Worm (Caenorhabditis elegans) whole organism, late embryonic: ENCODE data around the gene rps-25.
A peak's percentile ranks its signal among the peaks of the same experiment; 100 is the strongest.

ENCODE experiments used
- K02D7.2 ChIP-seq: sonication (generic microtip); optimal IDR thresholded peaks from 2 replicates; lab custom pipeline; 2017; ENCODE audit warnings: mild to moderate bottlenecking, missing genetic modification characterization, missing compliant biosample characterization
- K09A11.1 ChIP-seq: sonication (generic microtip); optimal IDR thresholded peaks from 2 replicates; lab custom pipeline; 2017; ENCODE audit warnings: antibody characterized with exemption, mild to moderate bottlenecking, missing genetic modification characterization, missing compliant biosample characterization; ENCODE audit not compliant: insufficient read depth
- Y22D7AL.16 ChIP-seq: sonication (generic microtip); optimal IDR thresholded peaks from 2 replicates; lab custom pipeline; 2016; ENCODE audit warnings: missing genetic modification characterization, missing compliant biosample characterization
- ama-1 ChIP-seq: fragments of 150-350 bp; optimal IDR thresholded peaks from 2 replicates; lab custom pipeline; 2014
- ceh-14 ChIP-seq: sonication (generic microtip); optimal IDR thresholded peaks from 2 replicates; lab custom pipeline; 2016; ENCODE audit warnings: missing genotype, missing genetic modification characterization, missing compliant biosample characterization
- ceh-2 ChIP-seq: sonication (generic microtip); optimal IDR thresholded peaks from 2 replicates; lab custom pipeline; 2016; ENCODE audit warnings: missing genotype, missing genetic modification characterization, missing compliant biosample characterization
- ceh-34 ChIP-seq: sonication (generic microtip); optimal IDR thresholded peaks from 2 replicates; lab custom pipeline; 2016; ENCODE audit warnings: mild to moderate bottlenecking, missing genetic modification characterization, missing compliant biosample characterization
- ceh-48 ChIP-seq: sonication (generic microtip); optimal IDR thresholded peaks from 2 replicates; lab custom pipeline; 2016; ENCODE audit warnings: missing genetic modification characterization, inconsistent platforms, missing compliant biosample characterization
- ceh-9 ChIP-seq: sonication (generic microtip); optimal IDR thresholded peaks from 2 replicates; lab custom pipeline; 2016; ENCODE audit warnings: mild to moderate bottlenecking, missing genetic modification characterization, inconsistent platforms, missing compliant biosample characterization
- che-1 ChIP-seq: sonication (generic microtip); optimal IDR thresholded peaks from 2 replicates; lab custom pipeline; 2016; ENCODE audit warnings: mild to moderate bottlenecking, missing genetic modification characterization, missing compliant biosample characterization
- dve-1 ChIP-seq: sonication (generic microtip); optimal IDR thresholded peaks from 2 replicates; lab custom pipeline; 2017; ENCODE audit warnings: antibody characterized with exemption, mild to moderate bottlenecking, missing genetic modification characterization, missing compliant biosample characterization
- elt-2 ChIP-seq: sonication (generic microtip); optimal IDR thresholded peaks from 2 replicates; lab custom pipeline; 2016; ENCODE audit warnings: missing genetic modification reagents, missing genetic modification characterization, missing compliant biosample characterization
- elt-4 ChIP-seq: sonication (generic microtip); optimal IDR thresholded peaks from 2 replicates; lab custom pipeline; 2016; ENCODE audit warnings: missing genetic modification characterization, missing compliant biosample characterization
- eyg-1 ChIP-seq: sonication (generic microtip); optimal IDR thresholded peaks from 2 replicates; lab custom pipeline; 2016; ENCODE audit warnings: missing genotype, missing genetic modification characterization, missing compliant biosample characterization
- fax-1 ChIP-seq: sonication (generic microtip); optimal IDR thresholded peaks from 2 replicates; lab custom pipeline; 2016; ENCODE audit warnings: missing genotype, missing genetic modification characterization, missing compliant biosample characterization
- fkh-6 ChIP-seq: sonication (generic microtip); optimal IDR thresholded peaks from 2 replicates; lab custom pipeline; 2016; ENCODE audit warnings: missing genetic modification characterization, missing compliant biosample characterization
- gmeb-2 ChIP-seq: sonication (generic microtip); optimal IDR thresholded peaks from 2 replicates; lab custom pipeline; 2016; ENCODE audit warnings: missing genetic modification characterization, inconsistent platforms, missing compliant biosample characterization
- hlh-30 ChIP-seq: sonication (generic microtip); optimal IDR thresholded peaks from 2 replicates; lab custom pipeline; 2017; ENCODE audit warnings: antibody characterized with exemption, missing genetic modification characterization, missing compliant biosample characterization; ENCODE audit not compliant: insufficient read depth
- hlh-8 ChIP-seq: sonication (generic microtip); optimal IDR thresholded peaks from 2 replicates; lab custom pipeline; 2016; ENCODE audit warnings: missing genotype, missing genetic modification characterization, missing compliant biosample characterization
- madf-2 ChIP-seq: sonication (generic microtip); optimal IDR thresholded peaks from 2 replicates; lab custom pipeline; 2017; ENCODE audit warnings: missing genetic modification characterization, missing compliant biosample characterization
- nfya-1 ChIP-seq: sonication (generic microtip); optimal IDR thresholded peaks from 2 replicates; lab custom pipeline; 2017; ENCODE audit warnings: missing genetic modification characterization, mild to moderate bottlenecking, missing compliant biosample characterization, antibody characterized with exemption, moderate library complexity
- nhr-11 ChIP-seq: fragments of 150-350 bp; optimal IDR thresholded peaks from 2 replicates; lab custom pipeline; 2014; ENCODE audit warnings: missing biosample characterization, missing genetic modification characterization
- npax-4 ChIP-seq: sonication (generic microtip); optimal IDR thresholded peaks from 2 replicates; lab custom pipeline; 2016; ENCODE audit warnings: missing genetic modification characterization, missing compliant biosample characterization
- pat-9 ChIP-seq: fragments of 200-800 bp; sonication (Bioruptor generic); optimal IDR thresholded peaks from 2 replicates; lab custom pipeline; 2018; ENCODE audit warnings: mild to moderate bottlenecking, missing genetic modification characterization, moderate library complexity, missing compliant biosample characterization
- pha-4 ChIP-seq: fragments of 150-350 bp; optimal IDR thresholded peaks from 2 replicates; lab custom pipeline; 2018; ENCODE audit warnings: missing biosample characterization, missing genetic modification reagents, missing genetic modification characterization
- sdc-2 ChIP-seq: sonication (generic microtip); optimal IDR thresholded peaks from 2 replicates; lab custom pipeline; 2016; ENCODE audit warnings: missing genotype, missing genetic modification characterization, missing compliant biosample characterization
- sox-2 ChIP-seq: fragments of 200-800 bp; sonication (Bioruptor generic); IDR thresholded peaks from 2 replicates; pipeline ENCODE4 v1.3.6; 2022; ENCODE audit warnings: missing genetic modification reagents, missing genetic modification characterization, missing compliant biosample characterization
- sox-4 ChIP-seq: sonication (generic microtip); optimal IDR thresholded peaks from 2 replicates; lab custom pipeline; 2017; ENCODE audit warnings: mild to moderate bottlenecking, missing genetic modification characterization, inconsistent platforms, missing compliant biosample characterization
- tbx-2 ChIP-seq: sonication (generic microtip); optimal IDR thresholded peaks from 2 replicates; lab custom pipeline; 2016; ENCODE audit warnings: missing genetic modification characterization, missing compliant biosample characterization
- tbx-7 ChIP-seq: sonication (generic microtip); optimal IDR thresholded peaks from 2 replicates; lab custom pipeline; 2016; ENCODE audit warnings: missing genotype, missing genetic modification characterization, missing compliant biosample characterization
- ttx-3 ChIP-seq: sonication (generic microtip); optimal IDR thresholded peaks from 2 replicates; lab custom pipeline; 2016; ENCODE audit warnings: missing genetic modification reagents, missing genetic modification characterization, missing compliant biosample characterization
- unc-3 ChIP-seq, 2 experiments: fragments of 200-800 bp in 1 of 2; sonication (Bioruptor generic) in 1 of 2; sonication (generic microtip) in 1 of 2; conservative IDR thresholded peaks in 1 of 2; optimal IDR thresholded peaks in 1 of 2; 2 replicates each; pipeline versions ENCODE4 v1.3.6 to Lab custom; 2016 to 2022; ENCODE audit warnings: missing compliant biosample characterization in 2 of 2, missing genetic modification characterization in 2 of 2, missing genetic modification reagents in 1 of 2
- unc-42 ChIP-seq: sonication (generic microtip); optimal IDR thresholded peaks from 2 replicates; lab custom pipeline; 2016; ENCODE audit warnings: missing genotype, missing genetic modification characterization, missing compliant biosample characterization
- unc-86 ChIP-seq: sonication (generic microtip); optimal IDR thresholded peaks from 2 replicates; lab custom pipeline; 2016; ENCODE audit warnings: missing genetic modification characterization, missing compliant biosample characterization
- zip-5 ChIP-seq: sonication (generic microtip); optimal IDR thresholded peaks from 2 replicates; lab custom pipeline; 2016; ENCODE audit warnings: missing genetic modification characterization, missing compliant biosample characterization
- ztf-16 ChIP-seq: sonication (generic microtip); optimal IDR thresholded peaks from 2 replicates; lab custom pipeline; 2017; ENCODE audit warnings: missing genetic modification characterization, missing compliant biosample characterization

The rps-25 gene

DNA sequence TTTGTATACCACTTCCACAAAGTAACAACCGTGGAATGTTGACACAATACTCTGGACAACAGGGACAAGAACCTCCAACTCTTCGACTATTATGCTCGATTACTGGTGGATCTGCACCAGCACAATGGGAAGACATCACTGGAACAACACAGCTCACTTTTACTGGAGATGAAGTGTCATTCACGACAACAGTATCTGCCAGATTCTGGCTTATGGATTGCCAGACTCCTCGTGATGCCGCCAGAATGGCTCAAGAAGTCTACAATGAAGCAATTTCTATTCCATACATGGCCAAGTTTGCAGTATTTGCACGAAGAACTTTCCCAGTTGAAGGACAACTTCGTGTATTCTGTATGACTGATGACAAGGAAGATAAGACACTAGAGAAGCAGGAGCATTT lies 35.8 kb upstream of the rps-25 start:
- no peak for TF ChIP-seq fax-1 (tag; lab: Kevin White, UChicago)
- no peak for TF ChIP-seq ztf-16 (tag; lab: Kevin White, UChicago)
- no peak for TF ChIP-seq ceh-9 (tag; lab: Kevin White, UChicago)
- no peak for TF ChIP-seq tbx-7
- no peak for TF ChIP-seq gmeb-2 (tag; lab: Kevin White, UChicago)
- no peak for TF ChIP-seq pat-9
- TF ChIP-seq K09A11.1, result no peak
- no peak for TF ChIP-seq sox-2 (GFP tag; lab: Robert Waterston, UW)
- TF ChIP-seq pha-4 (tag; lab: Kevin White, UChicago), result no peak
- TF ChIP-seq npax-4 (tag; lab: Kevin White, UChicago), result no peak
- TF ChIP-seq nhr-11, result no peak
- no peak for TF ChIP-seq nfya-1 (tag; lab: Kevin White, UChicago)
- TF ChIP-seq madf-2, result no peak
- no peak for TF ChIP-seq ceh-2 (tag; lab: Kevin White, UChicago)
- TF ChIP-seq elt-2 (tag; lab: Kevin White, UChicago), result no peak
- TF ChIP-seq ceh-48 (tag; lab: Kevin White, UChicago), result no peak
- TF ChIP-seq ttx-3 (tag; lab: Kevin White, UChicago), result no peak
- TF ChIP-seq fkh-6 (tag; lab: Kevin White, UChicago), result no peak
- TF ChIP-seq, all 69 proteins: peak for 0

ce11 chrIV:5979818-5980217 lies 32.4 kb upstream of the rps-25 start:
- no peak for TF ChIP-seq Y22D7AL.16 (tag; lab: Kevin White, UChicago)
- no peak for TF ChIP-seq elt-4 (tag; lab: Kevin White, UChicago)
- TF ChIP-seq tbx-2 (tag; lab: Kevin White, UChicago), result no peak
- no peak for TF ChIP-seq zip-5 (tag; lab: Kevin White, UChicago)
- no peak for TF ChIP-seq K09A11.1
- TF ChIP-seq ceh-48 (tag; lab: Kevin White, UChicago), result no peak
- TF ChIP-seq hlh-8, result no peak

DNA sequence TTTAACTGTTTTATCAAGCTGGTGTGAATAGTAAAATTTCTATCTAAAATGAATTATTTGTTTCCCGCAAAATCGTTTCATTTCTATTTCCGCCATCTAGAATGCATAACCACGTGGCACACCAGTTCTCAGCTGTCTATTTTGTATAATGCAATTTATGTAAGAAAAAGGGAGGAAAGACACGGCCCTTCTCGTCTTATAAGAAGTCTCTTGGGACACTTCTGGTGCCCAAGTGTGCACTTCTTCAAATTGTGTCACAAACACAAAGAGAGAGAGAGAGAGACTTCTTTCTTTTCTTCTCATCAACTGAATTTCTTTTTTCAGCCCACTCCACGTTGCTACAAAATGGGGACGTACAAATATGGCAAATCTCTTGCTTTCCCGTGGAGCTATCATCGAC lies 29.9 kb upstream of the rps-25 start:
- TF ChIP-seq gmeb-2 (tag; lab: Kevin White, UChicago) (no peak), unc-3 (GFP tag; conservative IDR thresholded peaks at IDR 0.05; lab: Robert Waterston, UW) (peak; percentile 35; the same call in 1 of the 2 replicates), unc-3 (tag; optimal IDR thresholded peaks at IDR 0.05; lab: Kevin White, UChicago) (peak; percentile 77), unc-42 (peak; percentile 82), dve-1 (no peak), ama-1 (lab: Kevin White, UChicago) (peak; percentile 37), eyg-1 (tag; lab: Kevin White, UChicago) (no peak), hlh-30 (tag; lab: Kevin White, UChicago) (no peak), K02D7.2 (tag; lab: Kevin White, UChicago) (no peak), elt-4 (tag; lab: Kevin White, UChicago) (no peak), ceh-14 (tag; lab: Kevin White, UChicago) (no peak)

ce11 chrIV:5975202-5975601 lies 27.8 kb upstream of the rps-25 start, which contains the start of gene unc-44:
Gene unc-44, plus strand, starts transcription at chrIV:5975557.
- no peak for TF ChIP-seq unc-86 (tag; lab: Kevin White, UChicago)
- no peak for TF ChIP-seq ceh-48 (tag; lab: Kevin White, UChicago)
- TF ChIP-seq che-1 (tag; lab: Kevin White, UChicago), result no peak
- TF ChIP-seq sdc-2, result no peak
- TF ChIP-seq ceh-34 (tag; lab: Kevin White, UChicago), result peak; percentile 60
- TF ChIP-seq nfya-1 (tag; lab: Kevin White, UChicago), result no peak
- TF ChIP-seq ceh-9 (tag; lab: Kevin White, UChicago), result no peak
- TF ChIP-seq ceh-2 (tag; lab: Kevin White, UChicago), result no peak
- TF ChIP-seq unc-42, result peak; percentile 31
- no peak for TF ChIP-seq ztf-16 (tag; lab: Kevin White, UChicago)
- TF ChIP-seq sox-4 (tag; lab: Kevin White, UChicago), result no peak
